Fruit fly (Drosophila melanogaster) whole organism, adult: ENCODE results near the gene CG18302.

Source experiments
- CG12768 ChIP-seq: fragments of 200-800 bp; sonication (Bioruptor generic); optimal IDR thresholded peaks from 2 replicates; lab custom pipeline; 2017; ENCODE audit warnings: missing biosample characterization, missing genetic modification characterization, mild to moderate bottlenecking, moderate library complexity, missing genetic modification reagents
- CG33017 ChIP-seq: fragments of 200-800 bp; sonication (Bioruptor generic); optimal IDR thresholded peaks from 2 replicates; lab custom pipeline; 2018; ENCODE audit warnings: missing biosample characterization, mild to moderate bottlenecking, missing genetic modification characterization, moderate library complexity
- CG7101 ChIP-seq: fragments of 200-800 bp; sonication (Bioruptor generic); optimal IDR thresholded peaks from 2 replicates; lab custom pipeline; 2018; ENCODE audit warnings: missing biosample characterization, mild to moderate bottlenecking, missing genetic modification characterization, moderate library complexity
- Crg-1 ChIP-seq: fragments of 200-800 bp; sonication (Bioruptor generic); optimal IDR thresholded peaks from 2 replicates; lab custom pipeline; 2016; ENCODE audit warnings: missing biosample characterization, missing genetic modification characterization
- Mnt ChIP-seq: fragments of 200-800 bp; sonication (Bioruptor generic); optimal IDR thresholded peaks from 2 replicates; lab custom pipeline; 2016; ENCODE audit warnings: missing biosample characterization, mild to moderate bottlenecking, missing genetic modification characterization
- bab1 ChIP-seq: fragments of 200-800 bp; sonication (Bioruptor generic); optimal IDR thresholded peaks from 3 replicates; lab custom pipeline; 2019; ENCODE audit warnings: missing biosample characterization, mild to moderate bottlenecking, missing genetic modification characterization, moderate library complexity
- cic ChIP-seq: fragments of 200-800 bp; sonication (Bioruptor generic); optimal IDR thresholded peaks from 2 replicates; lab custom pipeline; 2017; ENCODE audit warnings: missing biosample characterization, mild to moderate bottlenecking, missing genetic modification characterization, moderate library complexity
- cnc ChIP-seq, 2 experiments: fragments of >200 bp; optimal IDR thresholded peaks; 2 replicates each; lab custom pipeline; 2017
- kay ChIP-seq: fragments of 200-800 bp; sonication (Bioruptor generic); peaks from one replicate; lab custom pipeline; 2016; ENCODE audit warnings: missing biosample characterization, missing genetic modification characterization, borderline replicate concordance
- pad ChIP-seq: fragments of 200-800 bp; sonication (Bioruptor generic); optimal IDR thresholded peaks from 3 replicates; lab custom pipeline; 2017; ENCODE audit warnings: missing biosample characterization, missing genetic modification characterization, mild to moderate bottlenecking, moderate library complexity, missing genetic modification reagents
- toe ChIP-seq: fragments of 200-800 bp; sonication (Bioruptor generic); optimal IDR thresholded peaks from 2 replicates; lab custom pipeline; 2016; ENCODE audit warnings: missing biosample characterization, missing genetic modification characterization

DNA sequence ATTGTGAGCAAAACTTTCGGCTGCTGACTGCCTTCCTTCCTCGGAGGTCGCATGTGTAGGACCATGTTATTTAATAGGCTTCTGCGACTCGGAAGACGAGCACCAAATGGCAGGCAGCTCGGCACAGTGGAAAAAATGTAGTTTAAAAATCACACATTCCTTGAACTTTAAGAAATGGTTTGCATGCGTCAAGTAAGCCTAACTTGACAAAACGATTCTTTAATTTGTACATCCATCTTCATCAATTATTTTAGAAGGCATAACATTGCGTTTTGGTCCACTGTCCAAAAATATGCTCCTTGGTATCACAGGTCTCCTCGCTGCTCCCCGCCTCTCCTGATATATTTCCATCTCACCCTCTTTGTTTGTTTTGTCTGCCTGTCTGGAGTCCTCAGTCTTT, 31.6 kb downstream of the CG18302 start:
- TF ChIP-seq cnc (optimal IDR thresholded peaks at IDR 0.05; lab: Kevin White, UChicago) (no peak), Crg-1 (GFP tag; lab: Kevin White, UChicago) (no peak), Mnt (GFP tag; lab: Kevin White, UChicago) (no peak), CG33017 (no peak), cic (GFP tag; lab: Kevin White, UChicago) (no peak), CG12768 (no peak), kay (GFP tag; lab: Kevin White, UChicago) (no peak), toe (GFP tag; lab: Kevin White, UChicago) (no peak), bab1 (no peak), pad (no peak), CG7101 (tag; lab: Kevin White, UChicago) (no peak)
